Worm (Caenorhabditis elegans) whole organism, L3 larva: ENCODE results near the gene txt-4.

Experiments used
- aly-2 ChIP-seq: fragments of 150-350 bp; optimal IDR thresholded peaks from 2 replicates; lab custom pipeline; 2014; ENCODE audit warnings: missing biosample characterization, missing genetic modification characterization
- egl-27 ChIP-seq: sonication (generic microtip); optimal IDR thresholded peaks from 4 replicates; lab custom pipeline; 2017; ENCODE audit warnings: missing biosample characterization, missing genetic modification reagents, missing genetic modification characterization
- jun-1 ChIP-seq: fragments of 150-350 bp; optimal IDR thresholded peaks from 2 replicates; lab custom pipeline; 2014; ENCODE audit warnings: missing biosample characterization, missing genetic modification reagents, missing genetic modification characterization
- nhr-237 ChIP-seq: fragments of 150-350 bp; optimal IDR thresholded peaks from 2 replicates; lab custom pipeline; 2014; ENCODE audit warnings: missing biosample characterization, missing genetic modification characterization
- unc-39 ChIP-seq: sonication (generic microtip); optimal IDR thresholded peaks from 4 replicates; lab custom pipeline; 2017; ENCODE audit warnings: missing biosample characterization, missing genetic modification characterization
- unc-62 ChIP-seq: fragments of 150-350 bp; sonication (generic microtip); optimal IDR thresholded peaks from 4 replicates; lab custom pipeline; 2014; ENCODE audit warnings: missing biosample characterization, missing genetic modification reagents, missing genetic modification characterization
- ztf-11 ChIP-seq: fragments of 150-350 bp; optimal IDR thresholded peaks from 2 replicates; lab custom pipeline; 2014; ENCODE audit warnings: missing biosample characterization, missing genetic modification characterization

DNA sequence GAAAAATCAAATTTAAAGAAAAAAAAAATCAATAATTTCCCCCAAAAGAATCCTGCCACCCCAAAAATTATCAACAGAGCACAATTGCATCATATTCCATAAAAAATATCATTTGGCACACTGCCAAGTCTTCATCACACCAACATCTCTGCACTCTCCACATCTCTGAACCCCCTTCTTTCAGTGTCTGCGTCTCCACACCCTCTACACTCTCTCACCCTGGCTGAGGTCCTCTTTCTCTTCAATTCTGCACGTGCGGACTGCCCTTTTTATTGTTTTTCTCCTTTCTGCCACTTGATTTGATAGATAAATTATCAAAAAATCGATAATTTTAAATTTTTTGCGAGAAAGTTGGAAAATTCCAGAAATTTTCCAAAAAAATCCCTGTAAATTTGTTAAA lies 12.9 kb upstream of the txt-4 start, which contains the start of gene hxk-3:
- TF ChIP-seq ztf-11 (tag; lab: Kevin White, UChicago), result no peak
- TF ChIP-seq jun-1, result no peak
- no peak for TF ChIP-seq unc-62
- no peak for TF ChIP-seq nhr-237 (tag; lab: Kevin White, UChicago)
- no peak for TF ChIP-seq aly-2 (tag; lab: Kevin White, UChicago)
- TF ChIP-seq unc-39 (tag; lab: Kevin White, UChicago), result no peak
- TF ChIP-seq egl-27 (tag; lab: Kevin White, UChicago), result no peak
